Fruit fly (Drosophila melanogaster) whole organism, embryonic: ENCODE results near the gene Art9.

Experiments
- Abd-B ChIP-seq: fragments of 200-800 bp; sonication (Bioruptor generic); optimal IDR thresholded peaks from 2 replicates; lab custom pipeline; 2018; ENCODE audit warnings: missing biosample characterization, mild to moderate bottlenecking, missing genetic modification characterization, moderate library complexity
- Adf1 ChIP-seq: fragments of 200-800 bp; sonication (Bioruptor generic); IDR thresholded peaks from 2 replicates; pipeline ENCODE4 v1.3.6; 2022; ENCODE audit warnings: missing biosample characterization, missing genetic modification characterization
- Awh ChIP-seq: fragments of 200-800 bp; sonication (Bioruptor generic); IDR thresholded peaks from 2 replicates; pipeline ENCODE4, ENCODE4 v1.3.6; 2022; ENCODE audit warnings: missing biosample characterization, missing genetic modification characterization
- CG1024 ChIP-seq: fragments of 200-800 bp; sonication (Bioruptor generic); IDR thresholded peaks from 2 replicates; pipeline ENCODE4 v1.3.6; 2022; ENCODE audit warnings: missing biosample characterization, missing genetic modification characterization
- CG10565 ChIP-seq: fragments of 200-800 bp; sonication (Bioruptor generic); optimal IDR thresholded peaks from 3 replicates; lab custom pipeline; 2016; ENCODE audit warnings: missing biosample characterization, mild to moderate bottlenecking, missing genetic modification characterization
- CG11085 ChIP-seq: fragments of 200-800 bp; sonication (Bioruptor generic); IDR thresholded peaks from 2 replicates; pipeline ENCODE4 v1.3.6; 2022; ENCODE audit warnings: missing biosample characterization, missing genetic modification characterization
- CG11093 ChIP-seq: fragments of 200-800 bp; sonication (Bioruptor generic); IDR thresholded peaks from 3 replicates; pipeline ENCODE4 v1.3.6; 2022; ENCODE audit warnings: missing biosample characterization, missing genetic modification characterization
- CG11504 ChIP-seq: fragments of 200-800 bp; sonication (Bioruptor generic); optimal IDR thresholded peaks from 3 replicates; lab custom pipeline; 2019; ENCODE audit warnings: missing biosample characterization, mild to moderate bottlenecking, missing genetic modification characterization, moderate library complexity
- CG11723 ChIP-seq: fragments of 200-800 bp; sonication (Bioruptor generic); optimal IDR thresholded peaks from 2 replicates; lab custom pipeline; 2017; ENCODE audit warnings: missing biosample characterization, mild to moderate bottlenecking, missing genetic modification characterization
- CG12236 ChIP-seq: fragments of 200-800 bp; sonication (Bioruptor generic); optimal IDR thresholded peaks from 2 replicates; lab custom pipeline; 2016; ENCODE audit warnings: missing biosample characterization, missing genetic modification characterization
- CG12769 ChIP-seq: fragments of 200-800 bp; sonication (Bioruptor generic); optimal IDR thresholded peaks from 2 replicates; lab custom pipeline; 2019; ENCODE audit warnings: missing biosample characterization, mild to moderate bottlenecking, missing genetic modification characterization, moderate library complexity
- CG1529 ChIP-seq: fragments of 200-800 bp; sonication (Bioruptor generic); optimal IDR thresholded peaks from 3 replicates; lab custom pipeline; 2018; ENCODE audit warnings: missing biosample characterization, missing genetic modification characterization
- CG1792 ChIP-seq: fragments of 200-800 bp; sonication (Bioruptor generic); optimal IDR thresholded peaks from 2 replicates; lab custom pipeline; 2016; ENCODE audit warnings: missing biosample characterization, missing genetic modification characterization
- CG31365 ChIP-seq: fragments of 200-800 bp; sonication (Bioruptor generic); optimal IDR thresholded peaks from 2 replicates; lab custom pipeline; 2018; ENCODE audit warnings: missing biosample characterization, mild to moderate bottlenecking, missing genetic modification characterization
- CG3726 ChIP-seq: fragments of 200-800 bp; sonication (Bioruptor generic); IDR thresholded peaks from 3 replicates; pipeline ENCODE4, ENCODE4 v1.3.6; 2022; ENCODE audit warnings: missing biosample characterization, missing genetic modification characterization
- CG6689 ChIP-seq: fragments of 200-800 bp; sonication (Bioruptor generic); IDR thresholded peaks from 2 replicates; pipeline ENCODE4 v1.3.6; 2022; ENCODE audit warnings: missing biosample characterization, missing genetic modification characterization
- CG7556 ChIP-seq: fragments of 200-800 bp; sonication (Bioruptor generic); optimal IDR thresholded peaks from 2 replicates; lab custom pipeline; 2017; ENCODE audit warnings: missing biosample characterization, mild to moderate bottlenecking, missing genetic modification characterization
- CG8924 ChIP-seq: fragments of 200-800 bp; optimal IDR thresholded peaks from 3 replicates; lab custom pipeline; 2019; ENCODE audit warnings: missing biosample characterization, mild to moderate bottlenecking, missing genetic modification characterization, moderate library complexity
- Dp ChIP-seq: fragments of 200-800 bp; sonication (Bioruptor generic); optimal IDR thresholded peaks from 2 replicates; lab custom pipeline; 2018; ENCODE audit warnings: missing biosample characterization, mild to moderate bottlenecking, missing genetic modification characterization, moderate library complexity
- Fer3 ChIP-seq: fragments of 200-800 bp; sonication (Bioruptor generic); optimal IDR thresholded peaks from 2 replicates; lab custom pipeline; 2018; ENCODE audit warnings: missing biosample characterization, mild to moderate bottlenecking, missing genetic modification characterization, moderate library complexity
- Optix ChIP-seq: fragments of 200-800 bp; sonication (Bioruptor generic); IDR thresholded peaks from 3 replicates; pipeline ENCODE4 v1.3.6; 2022; ENCODE audit warnings: missing biosample characterization, missing genetic modification characterization
- Rx ChIP-seq: fragments of 200-800 bp; sonication (Bioruptor generic); IDR thresholded peaks from 2 replicates; pipeline ENCODE4 v1.3.6; 2022; ENCODE audit warnings: missing biosample characterization, missing genetic modification characterization
- ara ChIP-seq: fragments of 200-800 bp; sonication (Bioruptor generic); IDR thresholded peaks from 2 replicates; pipeline ENCODE4 v1.3.6; 2022; ENCODE audit warnings: missing biosample characterization, missing genetic modification characterization
- ato ChIP-seq: fragments of 200-800 bp; sonication (Bioruptor generic); IDR thresholded peaks from 2 replicates; pipeline ENCODE4 v1.3.6; 2022; ENCODE audit warnings: missing biosample characterization, missing genetic modification characterization; ENCODE audit not compliant: partially characterized antibody
- az2 ChIP-seq: fragments of 200-800 bp; sonication (Bioruptor generic); optimal IDR thresholded peaks from 3 replicates; lab custom pipeline; 2016; ENCODE audit warnings: missing biosample characterization, missing genetic modification characterization
- bbx ChIP-seq: fragments of 200-800 bp; sonication (Bioruptor generic); IDR thresholded peaks from 2 replicates; pipeline ENCODE4 v1.3.6; 2022; ENCODE audit warnings: missing biosample characterization, missing genetic modification characterization; ENCODE audit not compliant: partially characterized antibody
- bowl ChIP-seq: fragments of 200-800 bp; sonication (Bioruptor generic); IDR thresholded peaks from 2 replicates; pipeline ENCODE4 v1.3.6; 2022; ENCODE audit warnings: missing biosample characterization, missing genetic modification characterization
- cad ChIP-seq: fragments of >200 bp; optimal IDR thresholded peaks from 2 replicates; lab custom pipeline; 2017; ENCODE audit warnings: missing biosample characterization, missing genetic modification characterization
- ci ChIP-seq: fragments of 200-800 bp; sonication (Bioruptor generic); IDR thresholded peaks from 3 replicates; pipeline ENCODE4 v1.3.6; 2022; ENCODE audit warnings: missing biosample characterization, missing genetic modification characterization
- dimm ChIP-seq: fragments of 200-800 bp; sonication (Bioruptor generic); IDR thresholded peaks from 2 replicates; pipeline ENCODE4 v1.3.6; 2022; ENCODE audit warnings: missing biosample characterization, missing genetic modification characterization
- dysf ChIP-seq: fragments of 200-800 bp; sonication (Bioruptor generic); IDR thresholded peaks from 3 replicates; pipeline ENCODE4 v1.3.6; 2022; ENCODE audit warnings: missing biosample characterization, missing genetic modification characterization
- ewg ChIP-seq: fragments of 200-800 bp; sonication (Bioruptor generic); optimal IDR thresholded peaks from 3 replicates; lab custom pipeline; 2017; ENCODE audit warnings: mild to moderate bottlenecking, missing biosample characterization, missing genetic modification reagents, missing genetic modification characterization
- exex ChIP-seq: fragments of 200-800 bp; sonication (Bioruptor generic); optimal IDR thresholded peaks from 4 replicates; lab custom pipeline; 2018; ENCODE audit warnings: missing biosample characterization, mild to moderate bottlenecking, missing genetic modification characterization, moderate library complexity
- eyg ChIP-seq: fragments of 200-800 bp; sonication (Bioruptor generic); optimal IDR thresholded peaks from 3 replicates; lab custom pipeline; 2016; ENCODE audit warnings: missing biosample characterization, missing genetic modification characterization
- fd3F ChIP-seq: fragments of 200-800 bp; sonication (Bioruptor generic); optimal IDR thresholded peaks from 2 replicates; lab custom pipeline; 2018; ENCODE audit warnings: missing biosample characterization, mild to moderate bottlenecking, missing genetic modification characterization, moderate library complexity
- hbn ChIP-seq: fragments of 200-800 bp; sonication (Bioruptor generic); IDR thresholded peaks from 2 replicates; pipeline ENCODE4 v1.3.6; 2022; ENCODE audit warnings: missing biosample characterization, missing genetic modification characterization; ENCODE audit not compliant: partially characterized antibody
- her ChIP-seq: fragments of 200-800 bp; sonication (Bioruptor generic); optimal IDR thresholded peaks from 2 replicates; lab custom pipeline; 2016; ENCODE audit warnings: missing biosample characterization, missing genetic modification characterization
- hkb ChIP-seq, 2 experiments: fragments of 200-800 bp in 1 of 2; fragments of >200 bp in 1 of 2; sonication (Bioruptor generic) in 1 of 2; IDR thresholded peaks in 1 of 2; optimal IDR thresholded peaks in 1 of 2; 2 replicates each; pipeline versions ENCODE4 v1.3.6 to Lab custom; 2017 to 2022; ENCODE audit warnings: missing biosample characterization in 1 of 2, missing genetic modification characterization in 1 of 2
- ind ChIP-seq: fragments of 200-800 bp; sonication (Bioruptor generic); optimal IDR thresholded peaks from 3 replicates; lab custom pipeline; 2016; ENCODE audit warnings: missing biosample characterization, missing genetic modification characterization
- jigr1 ChIP-seq: fragments of 200-800 bp; sonication (Bioruptor generic); IDR thresholded peaks from 3 replicates; pipeline ENCODE4 v1.3.6; 2022; ENCODE audit warnings: missing biosample characterization, missing genetic modification characterization
- jing ChIP-seq: fragments of 200-800 bp; sonication (Bioruptor generic); optimal IDR thresholded peaks from 2 replicates; lab custom pipeline; 2018; ENCODE audit warnings: missing biosample characterization, mild to moderate bottlenecking, missing genetic modification characterization
- lmd ChIP-seq: fragments of 200-800 bp; sonication (Bioruptor generic); IDR thresholded peaks from 2 replicates; pipeline ENCODE4 v1.3.6; 2022; ENCODE audit warnings: missing biosample characterization, missing genetic modification characterization
- nmo ChIP-seq: fragments of 200-800 bp; sonication (Bioruptor generic); optimal IDR thresholded peaks from 2 replicates; lab custom pipeline; 2018; ENCODE audit warnings: missing biosample characterization, mild to moderate bottlenecking, missing genetic modification characterization, moderate library complexity
- phol ChIP-seq: fragments of 200-800 bp; sonication (Bioruptor generic); optimal IDR thresholded peaks from 3 replicates; lab custom pipeline; 2018; ENCODE audit warnings: missing biosample characterization, mild to moderate bottlenecking, missing genetic modification characterization, moderate library complexity
- sens ChIP-seq: fragments of 200-800 bp; sonication (Bioruptor generic); peaks from one replicate; lab custom pipeline; 2016; ENCODE audit warnings: missing biosample characterization, missing genetic modification characterization
- trh ChIP-seq: fragments of 200-800 bp; sonication (Bioruptor generic); optimal IDR thresholded peaks from 2 replicates; lab custom pipeline; 2016; ENCODE audit warnings: missing biosample characterization, missing genetic modification characterization
- ttk ChIP-seq: fragments of 200-800 bp; sonication (Bioruptor generic); IDR thresholded peaks from 2 replicates; pipeline ENCODE4 v2.1.2; 2022; ENCODE audit warnings: missing biosample characterization, missing genetic modification characterization
- twi ChIP-seq: fragments of 200-800 bp; optimal IDR thresholded peaks from 2 replicates; lab custom pipeline; 2019; ENCODE audit warnings: missing biosample characterization, mild to moderate bottlenecking, missing genetic modification characterization, moderate library complexity
- tx ChIP-seq: fragments of 200-800 bp; sonication (Bioruptor generic); optimal IDR thresholded peaks from 2 replicates; lab custom pipeline; 2016; ENCODE audit warnings: missing biosample characterization, missing genetic modification characterization
- vvl ChIP-seq: fragments of 200-800 bp; sonication (Bioruptor generic); IDR thresholded peaks from 2 replicates; pipeline ENCODE4 v1.3.6; 2022; ENCODE audit warnings: missing biosample characterization, missing genetic modification characterization

The Art9 gene

DNA sequence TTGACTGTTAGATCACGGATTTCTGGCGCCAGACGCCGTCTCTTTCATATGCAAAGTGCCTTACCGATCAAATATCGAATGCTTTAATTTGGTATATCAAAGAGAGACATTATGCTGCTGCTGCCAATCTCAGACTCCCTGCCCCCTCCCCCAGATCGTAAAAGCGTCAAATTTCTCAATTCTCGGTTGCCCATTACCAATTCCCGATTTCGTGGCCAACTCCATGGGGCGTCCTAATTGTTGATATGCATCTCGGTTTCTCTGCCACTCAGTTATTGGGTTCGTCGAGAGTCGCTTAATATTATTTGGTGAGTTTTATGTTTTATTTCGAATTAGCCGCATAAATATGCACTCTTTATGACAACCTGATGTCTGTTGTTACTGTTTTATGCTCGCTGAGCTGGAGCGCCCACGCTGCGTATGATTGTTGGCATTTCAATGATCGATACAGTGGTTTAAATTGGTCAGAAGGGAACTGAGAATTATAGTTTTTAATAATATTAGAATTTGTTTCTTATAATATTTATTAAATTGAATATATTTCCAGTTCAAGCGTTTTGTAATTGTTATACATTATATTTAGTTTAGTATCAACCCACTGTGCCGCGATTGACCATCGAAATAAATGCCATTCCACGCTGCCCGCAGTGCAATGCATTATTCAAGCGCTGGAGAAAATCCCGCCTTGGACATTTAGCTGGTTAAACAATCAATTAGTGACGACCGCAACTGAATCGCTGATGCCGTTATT, 35.7 kb downstream of the Art9 start (continued):
- TF ChIP-seq bbx (GFP tag; lab: Robert Waterston, UW) = no peak
- TF ChIP-seq jing (GFP tag; lab: Kevin White, UChicago) = peak; percentile 15
- TF ChIP-seq nmo (GFP tag; lab: Kevin White, UChicago) = peak; percentile 58
- peak; percentile 58 for TF ChIP-seq CG8924
- no peak for TF ChIP-seq CG31365 (tag; lab: Kevin White, UChicago)
- peak; percentile 53; the same call in 1 of the 3 replicates for TF ChIP-seq CG11093 (GFP tag; lab: Robert Waterston, UW)
- no peak for TF ChIP-seq Rx (GFP tag; lab: Robert Waterston, UW)
- TF ChIP-seq ara (GFP tag; lab: Robert Waterston, UW) = peak; percentile 61
- TF ChIP-seq her = no peak
- no peak for TF ChIP-seq tx
- peak; percentile 49; the same call in 2 of the 3 replicates for TF ChIP-seq dysf
- peak; percentile 58 for TF ChIP-seq sens (GFP tag; lab: Kevin White, UChicago)
- TF ChIP-seq CG7556 (GFP tag; lab: Kevin White, UChicago) = peak; percentile 39
- peak; percentile 32 for TF ChIP-seq az2 (GFP tag; lab: Kevin White, UChicago)
- no peak for TF ChIP-seq hkb (optimal IDR thresholded peaks at IDR 0.05; lab: Kevin White, UChicago)
- peak; percentile 68; the same call in 1 of the 2 replicates for TF ChIP-seq hkb (GFP tag; IDR thresholded peaks at IDR 0.05; lab: Robert Waterston, UW)
- TF ChIP-seq ind = no peak
- no peak for TF ChIP-seq CG11723 (GFP tag; lab: Kevin White, UChicago)
- peak; percentile 62; the same call in 1 of the 3 replicates for TF ChIP-seq ci (GFP tag; lab: Robert Waterston, UW)
- TF ChIP-seq jigr1 = no peak
- TF ChIP-seq hbn (GFP tag; lab: Robert Waterston, UW) = no peak
- peak; percentile 55 for TF ChIP-seq phol (tag; lab: Kevin White, UChicago)
- 0 out of 3 replicates have a peak, but pooled peaks have one; percentile 13 for TF ChIP-seq Optix (GFP tag; lab: Robert Waterston, UW)
- TF ChIP-seq CG3726 (GFP tag; lab: Robert Waterston, UW) = 0 out of 3 replicates have a peak, but pooled peaks have one; percentile 37
- TF ChIP-seq Abd-B (GFP tag; lab: Kevin White, UChicago) = peak; percentile 19
- peak; percentile 75 for TF ChIP-seq Awh (GFP tag; lab: Robert Waterston, UW)
- peak; percentile 12 for TF ChIP-seq ewg (GFP tag; lab: Kevin White, UChicago)
- TF ChIP-seq Adf1 (GFP tag; lab: Robert Waterston, UW) = no peak
- TF ChIP-seq bowl = no peak
- TF ChIP-seq ttk (GFP tag; lab: Robert Waterston, UW) = peak; percentile 53; the same call in 1 of the 2 replicates
- peak; percentile 66 for TF ChIP-seq CG6689
- no peak for TF ChIP-seq fd3F
- TF ChIP-seq twi (tag; lab: Kevin White, UChicago) = no peak
- no peak for TF ChIP-seq eyg (GFP tag; lab: Kevin White, UChicago)
- no peak for TF ChIP-seq Fer3 (tag; lab: Kevin White, UChicago)
- no peak for TF ChIP-seq CG1792
- TF ChIP-seq CG12236 (GFP tag; lab: Kevin White, UChicago) = no peak
- peak; percentile 72 for TF ChIP-seq CG11504 (tag; lab: Kevin White, UChicago)
- no peak for TF ChIP-seq exex (tag; lab: Kevin White, UChicago)
- TF ChIP-seq cad = no peak
- TF ChIP-seq CG11085 = no peak
- TF ChIP-seq Dp = no peak
- TF ChIP-seq CG1529 = no peak
- TF ChIP-seq CG12769 (tag; lab: Kevin White, UChicago) = no peak
- TF ChIP-seq lmd (GFP tag; lab: Robert Waterston, UW) = peak; percentile 44
- no peak for TF ChIP-seq CG10565 (GFP tag; lab: Kevin White, UChicago)
- no peak for TF ChIP-seq trh (GFP tag; lab: Kevin White, UChicago)
- peak; percentile 86 for TF ChIP-seq vvl (GFP tag; lab: Robert Waterston, UW)
- TF ChIP-seq CG1024 (GFP tag; lab: Robert Waterston, UW) = peak; percentile 38; the same call in 1 of the 2 replicates
- no peak for TF ChIP-seq dimm (GFP tag; lab: Robert Waterston, UW)
- TF ChIP-seq ato (GFP tag; lab: Robert Waterston, UW) = no peak
